Fruit fly (Drosophila melanogaster): Measurements from ENCODE around the gene CG13299.
A peak's percentile ranks its signal among the peaks of the same experiment; 100 is the strongest.

dm6 chr3L:6188995-6189927 is 42.9 kb downstream of the CG13299 start, which contains the start of the genes D19A and CG7386:
- TF ChIP-seq toe (GFP tag; optimal IDR thresholded peaks at IDR 0.05) (peak; percentile 53), cnc (optimal IDR thresholded peaks at IDR 0.05) (no peak), CG14711 (tag; optimal IDR thresholded peaks at IDR 0.05) (peak; percentile 27), CG1620 (GFP tag; optimal IDR thresholded peaks at IDR 0.05) (peak; percentile 60)
